Fruit fly (Drosophila melanogaster): ENCODE results near the gene Tango14.

The Tango14 gene

dm6 chr2L:1150554-1150953 lies 7.9 kb upstream of the Tango14 start, which contains the start of the genes Tfb4 and Vps29 (continued):
- TF ChIP-seq NC2β (GFP tag; optimal IDR thresholded peaks at IDR 0.05) (peak; percentile 12), CG7556 (GFP tag; optimal IDR thresholded peaks at IDR 0.05) (no peak), CG1024 (GFP tag; IDR thresholded peaks at IDR 0.05) (0 out of 2 replicates have a peak, but pooled peaks have one; percentile 32), CG7786 (GFP tag; optimal IDR thresholded peaks at IDR 0.05) (peak; percentile 56), oc (tag; optimal IDR thresholded peaks at IDR 0.05) (no peak), CG31388 (GFP tag; optimal IDR thresholded peaks at IDR 0.05) (no peak), Aef1 (GFP tag; IDR thresholded peaks at IDR 0.05) (peak; percentile 24; the same call in 1 of the 3 replicates), fd96Cb (tag; optimal IDR thresholded peaks at IDR 0.05) (no peak), trh (GFP tag; optimal IDR thresholded peaks at IDR 0.05) (no peak), en (GFP tag; optimal IDR thresholded peaks at IDR 0.05) (no peak), CG6765 (GFP tag; optimal IDR thresholded peaks at IDR 0.05) (no peak), CG11723 (GFP tag; optimal IDR thresholded peaks at IDR 0.05) (no peak), Atf6 (GFP tag; IDR thresholded peaks at IDR 0.05) (peak; percentile 54; the same call in 1 of the 2 replicates), luna (GFP tag; optimal IDR thresholded peaks at IDR 0.05) (no peak), psq (GFP tag; optimal IDR thresholded peaks at IDR 0.05) (no peak), Mes4 (GFP tag; optimal IDR thresholded peaks at IDR 0.05) (no peak), CG18619 (GFP tag; optimal IDR thresholded peaks at IDR 0.05) (no peak), Mad (GFP tag; optimal IDR thresholded peaks at IDR 0.05) (no peak), CG1603 (tag; optimal IDR thresholded peaks at IDR 0.05) (no peak), Antp (GFP tag; optimal IDR thresholded peaks at IDR 0.05) (peak; percentile 63), tin (GFP tag; optimal IDR thresholded peaks at IDR 0.05) (peak; percentile 67), CG11398 (GFP tag; optimal IDR thresholded peaks at IDR 0.05) (peak; percentile 25), HmgZ (tag; optimal IDR thresholded peaks at IDR 0.05) (peak; percentile 56), CG3726 (GFP tag; IDR thresholded peaks at IDR 0.05) (no peak), ro (GFP tag; IDR thresholded peaks at IDR 0.05) (no peak), Gsc (GFP tag; IDR thresholded peaks at IDR 0.05) (no peak), CG1529 (GFP tag; optimal IDR thresholded peaks at IDR 0.05) (no peak), CG12155 (GFP tag; optimal IDR thresholded peaks at IDR 0.05) (peak; percentile 50), pan (optimal IDR thresholded peaks at IDR 0.05) (no peak), pan (GFP tag; optimal IDR thresholded peaks at IDR 0.05 in 1 of 2, IDR thresholded peaks at IDR 0.05 in 1 of 2) (peak in 1 of 2 experiments; percentile 52), CG10979 (tag; optimal IDR thresholded peaks at IDR 0.05) (peak; percentile 35), Optix (GFP tag; IDR thresholded peaks at IDR 0.05) (no peak), tx (GFP tag; optimal IDR thresholded peaks at IDR 0.05) (peak; percentile 7), sima (GFP tag; optimal IDR thresholded peaks at IDR 0.05) (no peak), seq (GFP tag; IDR thresholded peaks at IDR 0.05) (no peak), hb (GFP tag; IDR thresholded peaks at IDR 0.05; ENCODE audit: partially characterized antibody) (peak; percentile 94), CG8359 (GFP tag; optimal IDR thresholded peaks at IDR 0.05; ENCODE audit: borderline replicate concordance) (no peak), Ets65A (GFP tag) (peak; percentile 94), CG1647 (GFP tag; optimal IDR thresholded peaks at IDR 0.05) (no peak), exex (tag; optimal IDR thresholded peaks at IDR 0.05) (no peak), lola (GFP tag; optimal IDR thresholded peaks at IDR 0.05) (no peak), CG7987 (GFP tag; optimal IDR thresholded peaks at IDR 0.05) (peak; percentile 44), CG4328 (GFP tag; optimal IDR thresholded peaks at IDR 0.05) (no peak), ham (GFP tag; IDR thresholded peaks at IDR 0.05) (no peak), H15 (GFP tag; IDR thresholded peaks at IDR 0.05) (no peak), sisA (GFP tag; IDR thresholded peaks at IDR 0.05) (no peak), CG6175 (GFP tag; IDR thresholded peaks at IDR 0.05) (no peak), sqz (GFP tag; optimal IDR thresholded peaks at IDR 0.05) (no peak), ken (GFP tag; IDR thresholded peaks at IDR 0.05) (peak; percentile 61; the same call in 2 of the 3 replicates), bcd (GFP tag; optimal IDR thresholded peaks at IDR 0.05) (no peak), CG2678 (tag; optimal IDR thresholded peaks at IDR 0.05) (no peak), CG5180 (GFP tag; optimal IDR thresholded peaks at IDR 0.05) (no peak)
